Fruit fly (Drosophila melanogaster) whole organism, wandering third instar larva: Measurements from ENCODE around the gene lectin-29Ca.

Experiments used
- Abd-B ChIP-seq: fragments of >200 bp; optimal IDR thresholded peaks from 2 replicates; lab custom pipeline; 2017; ENCODE audit warnings: missing biosample characterization, missing genetic modification characterization
- CG32264 ChIP-seq: fragments of 200-800 bp; sonication (Bioruptor generic); optimal IDR thresholded peaks from 2 replicates; lab custom pipeline; 2016; ENCODE audit warnings: missing biosample characterization, missing genetic modification characterization
- CG9705 ChIP-seq: fragments of 200-800 bp; sonication (Bioruptor generic); optimal IDR thresholded peaks from 2 replicates; lab custom pipeline; 2018; ENCODE audit warnings: missing biosample characterization, mild to moderate bottlenecking, missing genetic modification characterization
- CrebA ChIP-seq: fragments of 200-800 bp; sonication (Bioruptor generic); optimal IDR thresholded peaks from 2 replicates; lab custom pipeline; 2016; ENCODE audit warnings: missing biosample characterization, mild to moderate bottlenecking, missing genetic modification characterization, borderline replicate concordance
- Dfd ChIP-seq: fragments of >200 bp; optimal IDR thresholded peaks from 2 replicates; lab custom pipeline; 2017; ENCODE audit warnings: missing biosample characterization, missing genetic modification characterization
- Dif ChIP-seq: fragments of 200-275, 200-300 bp; sonication (Bioruptor generic); optimal IDR thresholded peaks from 2 replicates; lab custom pipeline; 2018; ENCODE audit warnings: missing biosample characterization, missing genetic modification characterization; ENCODE audit not compliant: partially characterized antibody
- HLH106 ChIP-seq: fragments of 200-800 bp; optimal IDR thresholded peaks from 3 replicates; lab custom pipeline; 2019; ENCODE audit warnings: missing biosample characterization, mild to moderate bottlenecking, missing genetic modification characterization, moderate library complexity
- Hnf4 ChIP-seq: fragments of 200-800 bp; sonication (Bioruptor generic); optimal IDR thresholded peaks from 2 replicates; lab custom pipeline; 2016; ENCODE audit warnings: missing biosample characterization, mild to moderate bottlenecking, missing genetic modification characterization
- Hr78 ChIP-seq: fragments of >200 bp; optimal IDR thresholded peaks from 2 replicates; lab custom pipeline; 2017; ENCODE audit warnings: missing biosample characterization, missing genetic modification characterization
- Hr83 ChIP-seq: fragments of 200-300 bp; sonication (Bioruptor generic); optimal IDR thresholded peaks from 2 replicates; lab custom pipeline; 2016; ENCODE audit warnings: missing biosample characterization, mild to moderate bottlenecking, missing genetic modification characterization, moderate library complexity; ENCODE audit not compliant: poor library complexity, severe bottlenecking
- Jra ChIP-seq: sonication (Bioruptor generic); optimal IDR thresholded peaks from 2 replicates; lab custom pipeline; 2016; ENCODE audit warnings: missing biosample characterization, missing genetic modification characterization
- Mio ChIP-seq: sonication (Bioruptor generic); optimal IDR thresholded peaks from 2 replicates; lab custom pipeline; 2016; ENCODE audit warnings: missing biosample characterization, missing genetic modification characterization
- Myc ChIP-seq: fragments of >200 bp; optimal IDR thresholded peaks from 2 replicates; lab custom pipeline; 2017
- N ChIP-seq: fragments of >200 bp; optimal IDR thresholded peaks from 2 replicates; lab custom pipeline; 2018; ENCODE audit warnings: missing biosample characterization, missing external identifiers, missing genetic modification characterization
- OdsH ChIP-seq: fragments of 200-800 bp; sonication (Bioruptor generic); optimal IDR thresholded peaks from 2 replicates; lab custom pipeline; 2016; ENCODE audit warnings: missing biosample characterization, mild to moderate bottlenecking, missing genetic modification characterization
- Rel ChIP-seq, 2 experiments: fragments of 200-800 bp; sonication (Bioruptor generic) in 1 of 2; optimal IDR thresholded peaks; 2 replicates in 1 of 2; 3 replicates in 1 of 2; lab custom pipeline; 2016 to 2019; ENCODE audit warnings: mild to moderate bottlenecking in 2 of 2, missing biosample characterization in 2 of 2, missing genetic modification characterization in 2 of 2, moderate library complexity in 1 of 2
- Sp1 ChIP-seq: fragments of 200-800 bp; sonication (Bioruptor generic); optimal IDR thresholded peaks from 3 replicates; lab custom pipeline; 2019; ENCODE audit warnings: missing biosample characterization, mild to moderate bottlenecking, missing genetic modification characterization, moderate library complexity
- br ChIP-seq: fragments of 200-800 bp; sonication (Bioruptor generic); optimal IDR thresholded peaks from 2 replicates; lab custom pipeline; 2016; ENCODE audit warnings: missing biosample characterization, missing genetic modification characterization
- brk ChIP-seq: fragments of 200-800 bp; sonication (Bioruptor generic); optimal IDR thresholded peaks from 2 replicates; lab custom pipeline; 2016; ENCODE audit warnings: missing biosample characterization, mild to moderate bottlenecking, missing genetic modification characterization
- dl ChIP-seq, 2 experiments: fragments of 175-275, 200-275 bp in 1 of 2; fragments of 200-275 bp in 1 of 2; sonication (Bioruptor generic); optimal IDR thresholded peaks; lab custom pipeline; 2018; ENCODE audit warnings: mild to moderate bottlenecking in 2 of 2, missing biosample characterization in 2 of 2, missing genetic modification characterization in 2 of 2, moderate library complexity in 2 of 2; ENCODE audit not compliant: partially characterized antibody in 2 of 2, insufficient read depth in 1 of 2
- dsf ChIP-seq: sonication (Bioruptor generic); optimal IDR thresholded peaks from 2 replicates; lab custom pipeline; 2016; ENCODE audit warnings: missing biosample characterization, missing genetic modification characterization, borderline replicate concordance
- ey ChIP-seq: fragments of 200-800 bp; sonication (Bioruptor generic); optimal IDR thresholded peaks from 2 replicates; lab custom pipeline; 2016; ENCODE audit warnings: missing biosample characterization, missing genetic modification characterization
- foxo ChIP-seq, 2 experiments: fragments of 200-800 bp; sonication (Bioruptor generic); optimal IDR thresholded peaks; 2 replicates in 1 of 2; 3 replicates in 1 of 2; lab custom pipeline; 2016 to 2017; ENCODE audit warnings: missing biosample characterization in 2 of 2, missing genetic modification characterization in 2 of 2
- fru ChIP-seq: fragments of 200-800 bp; sonication (Bioruptor generic); optimal IDR thresholded peaks from 3 replicates; lab custom pipeline; 2016; ENCODE audit warnings: missing biosample characterization, mild to moderate bottlenecking, missing genetic modification characterization
- h ChIP-seq: fragments of 200-800 bp; sonication (Bioruptor generic); optimal IDR thresholded peaks from 3 replicates; lab custom pipeline; 2016; ENCODE audit warnings: missing biosample characterization, mild to moderate bottlenecking, missing genetic modification characterization
- jim ChIP-seq: fragments of 175-275, 200-325 bp; sonication (Bioruptor generic); optimal IDR thresholded peaks from 2 replicates; lab custom pipeline; 2016; ENCODE audit warnings: missing biosample characterization, mild to moderate bottlenecking, missing genetic modification characterization
- lola ChIP-seq: fragments of >200 bp; optimal IDR thresholded peaks from 2 replicates; lab custom pipeline; 2017; ENCODE audit warnings: missing biosample characterization, missing genetic modification characterization
- psq ChIP-seq: fragments of 200-800 bp; sonication (Bioruptor generic); optimal IDR thresholded peaks from 3 replicates; lab custom pipeline; 2017; ENCODE audit warnings: missing biosample characterization, mild to moderate bottlenecking, missing genetic modification characterization, moderate library complexity
- rgr ChIP-seq: fragments of 200-800 bp; sonication (Bioruptor generic); optimal IDR thresholded peaks from 3 replicates; lab custom pipeline; 2016; ENCODE audit warnings: missing biosample characterization, mild to moderate bottlenecking, missing genetic modification characterization
- sage ChIP-seq: fragments of 200-800 bp; sonication (Bioruptor generic); optimal IDR thresholded peaks from 2 replicates; lab custom pipeline; 2016; ENCODE audit warnings: missing biosample characterization, mild to moderate bottlenecking, missing genetic modification characterization
- sv ChIP-seq: fragments of 200-800 bp; sonication (Bioruptor generic); optimal IDR thresholded peaks from 3 replicates; lab custom pipeline; 2016; ENCODE audit warnings: missing biosample characterization, missing genetic modification characterization
- tai ChIP-seq: sonication (Bioruptor generic); optimal IDR thresholded peaks from 2 replicates; lab custom pipeline; 2016; ENCODE audit warnings: missing biosample characterization, missing genetic modification characterization
- woc ChIP-seq: sonication (Bioruptor generic); optimal IDR thresholded peaks from 2 replicates; lab custom pipeline; 2016; ENCODE audit warnings: missing biosample characterization, mild to moderate bottlenecking, missing genetic modification characterization

The lectin-29Ca gene

dm6 chr2L:8365701-8366643, 28.1 kb downstream of the lectin-29Ca start, which contains the start of gene Pp2A-29B:
Gene Pp2A-29B, plus strand, starts transcription at chr2L:8366038.
- TF ChIP-seq lola (GFP tag; lab: Kevin White, UChicago): no peak
- peak; percentile 81 for TF ChIP-seq brk
- peak; percentile 55 for TF ChIP-seq h (GFP tag; lab: Kevin White, UChicago)
- no peak for TF ChIP-seq Hr78 (GFP tag; lab: Kevin White, UChicago)
- peak; percentile 23 for TF ChIP-seq sage (GFP tag; lab: Kevin White, UChicago)
- peak; percentile 63 for TF ChIP-seq Jra
- TF ChIP-seq N (GFP tag; lab: Kevin White, UChicago): peak; percentile 88
- TF ChIP-seq foxo (GFP tag; optimal IDR thresholded peaks at IDR 0.05; lab: Kevin White, UChicago): peak in 1 of 2 experiments; percentile 23
- TF ChIP-seq woc: peak; percentile 59
- no peak for TF ChIP-seq Myc
- TF ChIP-seq CrebA (GFP tag; lab: Kevin White, UChicago): no peak
- no peak for TF ChIP-seq Rel (GFP tag; optimal IDR thresholded peaks at IDR 0.05; lab: Kevin White, UChicago)
- peak; percentile 31 for TF ChIP-seq Rel (tag; optimal IDR thresholded peaks at IDR 0.05; lab: Kevin White, UChicago)
- no peak for TF ChIP-seq Mio
- TF ChIP-seq fru (GFP tag; lab: Kevin White, UChicago): peak; percentile 23
- no peak for TF ChIP-seq Abd-B (GFP tag; lab: Kevin White, UChicago)
- no peak for TF ChIP-seq psq
- no peak for TF ChIP-seq Hr83 (GFP tag; lab: Kevin White, UChicago)
- TF ChIP-seq CG9705 (GFP tag; lab: Kevin White, UChicago): peak; percentile 19
- TF ChIP-seq Hnf4 (GFP tag; lab: Kevin White, UChicago): peak; percentile 53
- TF ChIP-seq rgr (GFP tag; lab: Kevin White, UChicago): peak; percentile 38
- TF ChIP-seq sv (GFP tag; lab: Kevin White, UChicago): no peak
- TF ChIP-seq Sp1: peak; percentile 33
- peak; percentile 4 for TF ChIP-seq ey (GFP tag; lab: Kevin White, UChicago)
- TF ChIP-seq dsf (GFP tag; lab: Kevin White, UChicago): peak; percentile 54
- TF ChIP-seq HLH106 (tag; lab: Kevin White, UChicago): peak; percentile 49

dm6 chr2L:8364006-8364956, 29.8 kb downstream of the lectin-29Ca start, which contains the start of the genes RpS13 and CSN8:
Gene RpS13, minus strand, starts transcription at chr2L:8364662.
Gene CSN8, plus strand, starts transcription at chr2L:8364855.
- TF ChIP-seq Sp1 (peak; percentile 58), woc (peak; percentile 7), rgr (GFP tag; lab: Kevin White, UChicago) (peak; percentile 36), Dif (GFP tag; lab: Kevin White, UChicago) (no peak), Rel (GFP tag; optimal IDR thresholded peaks at IDR 0.05; lab: Kevin White, UChicago) (no peak), Rel (tag; optimal IDR thresholded peaks at IDR 0.05; lab: Kevin White, UChicago) (peak; percentile 3), HLH106 (tag; lab: Kevin White, UChicago) (no peak), fru (GFP tag; lab: Kevin White, UChicago) (peak; percentile 20), h (GFP tag; lab: Kevin White, UChicago) (peak; percentile 58), Myc (peak; percentile 62), CG9705 (GFP tag; lab: Kevin White, UChicago) (peak; percentile 9), tai (peak; percentile 48), lola (GFP tag; lab: Kevin White, UChicago) (no peak), Hnf4 (GFP tag; lab: Kevin White, UChicago) (peak; percentile 32), brk (peak; percentile 38), jim (GFP tag; lab: Kevin White, UChicago) (no peak)
- TF ChIP-seq, all 38 proteins: peak for 11

- TF ChIP-seq Dfd (no peak), br (GFP tag; lab: Kevin White, UChicago) (no peak), OdsH (GFP tag; lab: Kevin White, UChicago) (no peak), N (GFP tag; lab: Kevin White, UChicago) (no peak), woc (no peak), Hnf4 (GFP tag; lab: Kevin White, UChicago) (no peak), dl (GFP tag; optimal IDR thresholded peaks at IDR 0.05; lab: Kevin White, UChicago; ENCODE audit: insufficient read depth in 1 of 2, partially characterized antibody in 2 of 2) (no peak), CG32264 (GFP tag; lab: Kevin White, UChicago) (no peak), sv (GFP tag; lab: Kevin White, UChicago) (no peak), Dif (GFP tag; lab: Kevin White, UChicago) (no peak), psq (no peak)
Observed at dm6 chr2L:8362955-8363285, 31.2 kb downstream of the lectin-29Ca start.
